Fruit fly (Drosophila melanogaster): ENCODE results near the gene AANATL7.

AANATL7 gene

dm6 chrX:2590607-2591006 is 9.8 kb downstream of the AANATL7 start:
- TF ChIP-seq bab1 (GFP tag; optimal IDR thresholded peaks at IDR 0.05): no peak
- TF ChIP-seq CG11617 (GFP tag; optimal IDR thresholded peaks at IDR 0.05): no peak
- TF ChIP-seq cnc (optimal IDR thresholded peaks at IDR 0.05): no peak
- no peak for TF ChIP-seq Clk (GFP tag; optimal IDR thresholded peaks at IDR 0.05)
- TF ChIP-seq cic (GFP tag; optimal IDR thresholded peaks at IDR 0.05): no peak
- no peak for TF ChIP-seq CG5204 (GFP tag; optimal IDR thresholded peaks at IDR 0.05)
- TF ChIP-seq toe (GFP tag; optimal IDR thresholded peaks at IDR 0.05): no peak
- TF ChIP-seq CG1620 (GFP tag; optimal IDR thresholded peaks at IDR 0.05): no peak
- TF ChIP-seq CG33017 (tag; optimal IDR thresholded peaks at IDR 0.05): no peak
- no peak for TF ChIP-seq CG12768 (GFP tag; optimal IDR thresholded peaks at IDR 0.05)
- no peak for TF ChIP-seq Mnt (GFP tag; optimal IDR thresholded peaks at IDR 0.05)

DNA sequence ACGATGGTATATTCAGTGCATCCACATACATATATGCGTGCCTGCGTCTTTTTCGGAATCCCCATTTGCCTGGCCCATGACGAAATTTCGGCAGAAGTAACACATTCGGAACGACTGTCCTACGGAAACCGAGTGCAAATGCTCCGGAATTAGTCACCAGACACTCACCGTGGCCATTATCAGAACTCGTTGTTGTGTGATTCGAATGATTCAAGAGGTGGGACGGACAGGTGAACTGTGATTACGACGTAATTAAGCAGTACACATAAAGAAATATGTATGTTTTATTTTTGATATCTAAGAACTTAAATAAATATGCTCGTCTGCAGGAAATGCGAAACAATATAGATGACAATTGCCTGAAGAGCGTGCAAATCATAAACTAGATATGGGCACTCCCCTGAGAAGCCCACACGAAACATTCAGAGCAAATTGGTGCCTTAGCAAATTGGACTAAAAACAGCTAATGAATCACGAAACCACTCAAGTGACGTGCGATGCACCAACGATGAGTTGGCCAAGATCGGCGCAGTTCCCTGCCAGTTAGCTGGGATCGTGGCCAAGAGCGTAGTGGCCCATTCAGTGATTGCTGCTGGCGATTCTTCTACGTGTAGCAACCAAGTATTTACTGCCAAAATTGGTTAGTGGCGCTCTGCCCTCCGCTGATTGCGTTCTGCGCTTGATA is 10.7 kb downstream of the AANATL7 start:
- TF ChIP-seq CG11617 (GFP tag; optimal IDR thresholded peaks at IDR 0.05) (peak; percentile 69), kay (GFP tag; ENCODE audit: borderline replicate concordance) (peak; percentile 88), ovo (GFP tag; optimal IDR thresholded peaks at IDR 0.05) (no peak), Hr96 (GFP tag; optimal IDR thresholded peaks at IDR 0.05) (peak; percentile 61), CG12768 (GFP tag; optimal IDR thresholded peaks at IDR 0.05) (no peak), cnc (optimal IDR thresholded peaks at IDR 0.05) (no peak), cic (GFP tag; optimal IDR thresholded peaks at IDR 0.05) (peak; percentile 52), pad (GFP tag; optimal IDR thresholded peaks at IDR 0.05) (peak; percentile 37), Mnt (GFP tag; optimal IDR thresholded peaks at IDR 0.05) (no peak), Clk (GFP tag; optimal IDR thresholded peaks at IDR 0.05) (no peak), toe (GFP tag; optimal IDR thresholded peaks at IDR 0.05) (peak; percentile 16), CG7101 (tag; optimal IDR thresholded peaks at IDR 0.05) (peak; percentile 42), CG14711 (tag; optimal IDR thresholded peaks at IDR 0.05) (no peak), CG1620 (GFP tag; optimal IDR thresholded peaks at IDR 0.05) (no peak), CG7045 (GFP tag; optimal IDR thresholded peaks at IDR 0.05) (no peak), CG33017 (tag; optimal IDR thresholded peaks at IDR 0.05) (no peak), tj (GFP tag; optimal IDR thresholded peaks at IDR 0.05) (peak; percentile 9), Crg-1 (GFP tag; optimal IDR thresholded peaks at IDR 0.05) (no peak), bab1 (GFP tag; optimal IDR thresholded peaks at IDR 0.05) (no peak), CG5204 (GFP tag; optimal IDR thresholded peaks at IDR 0.05) (peak; percentile 45)

DNA sequence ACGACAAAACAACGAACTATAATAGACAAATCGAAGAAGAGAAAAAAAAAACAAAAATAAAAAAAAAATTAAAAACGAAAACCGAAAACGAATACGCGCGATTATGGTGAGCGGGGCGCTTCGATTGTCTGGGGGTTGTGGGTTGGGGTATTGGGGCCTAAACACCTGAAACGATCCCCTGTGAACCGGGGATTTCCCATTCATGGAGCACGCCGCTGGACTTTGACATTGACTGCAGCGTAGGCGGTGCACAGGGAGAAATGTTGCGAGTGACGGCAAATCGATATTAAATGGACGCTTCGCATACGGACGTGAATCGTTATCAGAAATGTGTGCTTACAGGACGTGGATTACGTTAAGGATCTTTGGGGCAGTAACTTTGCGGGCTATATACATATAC is 11.5 kb downstream of the AANATL7 start:
- no peak for TF ChIP-seq cnc (optimal IDR thresholded peaks at IDR 0.05)
- no peak for TF ChIP-seq CG7101 (tag; optimal IDR thresholded peaks at IDR 0.05)
- no peak for TF ChIP-seq Hr96 (GFP tag; optimal IDR thresholded peaks at IDR 0.05)
- TF ChIP-seq ovo (GFP tag; optimal IDR thresholded peaks at IDR 0.05): no peak
- no peak for TF ChIP-seq Clk (GFP tag; optimal IDR thresholded peaks at IDR 0.05)
- TF ChIP-seq CG33017 (tag; optimal IDR thresholded peaks at IDR 0.05): no peak
- no peak for TF ChIP-seq cic (GFP tag; optimal IDR thresholded peaks at IDR 0.05)
- no peak for TF ChIP-seq Crg-1 (GFP tag; optimal IDR thresholded peaks at IDR 0.05)
- no peak for TF ChIP-seq CG14711 (tag; optimal IDR thresholded peaks at IDR 0.05)
- TF ChIP-seq tj (GFP tag; optimal IDR thresholded peaks at IDR 0.05): no peak
- no peak for TF ChIP-seq bab1 (GFP tag; optimal IDR thresholded peaks at IDR 0.05)
- TF ChIP-seq pad (GFP tag; optimal IDR thresholded peaks at IDR 0.05): no peak
- no peak for TF ChIP-seq CG5204 (GFP tag; optimal IDR thresholded peaks at IDR 0.05)
- no peak for TF ChIP-seq CG1620 (GFP tag; optimal IDR thresholded peaks at IDR 0.05)

DNA sequence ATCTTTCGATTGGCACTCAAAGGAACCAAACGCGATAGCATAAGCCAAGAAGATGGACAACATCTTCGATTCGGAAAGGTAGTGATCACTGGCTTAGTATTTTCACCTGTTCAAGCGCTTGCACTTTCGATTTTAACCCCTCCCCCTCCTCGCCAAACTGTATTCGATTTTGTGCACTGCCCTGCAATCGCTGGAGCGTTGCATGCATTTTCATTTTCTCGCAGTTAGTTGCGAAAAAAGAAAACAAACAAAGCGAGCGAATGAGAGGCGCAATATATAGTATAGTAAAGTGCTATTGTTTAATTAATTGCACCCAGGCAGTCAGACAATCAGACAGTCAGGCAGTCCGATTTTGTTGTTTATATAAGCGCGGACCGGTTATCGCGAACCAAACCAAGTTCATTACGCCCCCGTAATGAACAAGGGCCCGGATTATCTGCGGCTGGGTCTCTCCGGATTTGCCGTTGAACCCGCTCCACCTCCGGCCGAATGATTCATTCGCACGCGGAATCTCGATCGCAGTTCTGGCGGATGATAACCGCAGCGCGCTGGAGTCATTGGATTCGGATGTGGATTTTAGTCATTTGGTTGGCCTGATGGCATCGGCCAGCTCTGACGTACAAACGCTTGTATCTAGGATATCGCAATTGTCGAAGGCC is 12.5 kb downstream of the AANATL7 start:
- TF ChIP-seq kay (GFP tag; ENCODE audit: borderline replicate concordance): peak; percentile 86
- TF ChIP-seq Clk (GFP tag; optimal IDR thresholded peaks at IDR 0.05): no peak

- TF ChIP-seq toe (GFP tag; optimal IDR thresholded peaks at IDR 0.05) (no peak), CG7045 (GFP tag; optimal IDR thresholded peaks at IDR 0.05) (peak; percentile 84), CG12768 (GFP tag; optimal IDR thresholded peaks at IDR 0.05) (peak; percentile 89), ovo (GFP tag; optimal IDR thresholded peaks at IDR 0.05) (no peak), CG33017 (tag; optimal IDR thresholded peaks at IDR 0.05) (peak; percentile 91), Crg-1 (GFP tag; optimal IDR thresholded peaks at IDR 0.05) (peak; percentile 89), Clk (GFP tag; optimal IDR thresholded peaks at IDR 0.05) (peak; percentile 74), CG7101 (tag; optimal IDR thresholded peaks at IDR 0.05) (peak; percentile 93), CG1620 (GFP tag; optimal IDR thresholded peaks at IDR 0.05) (peak; percentile 57), Hr96 (GFP tag; optimal IDR thresholded peaks at IDR 0.05) (peak; percentile 92), CG5204 (GFP tag; optimal IDR thresholded peaks at IDR 0.05) (no peak), kay (GFP tag; ENCODE audit: borderline replicate concordance) (no peak), CG11617 (GFP tag; optimal IDR thresholded peaks at IDR 0.05) (peak; percentile 88), tj (GFP tag; optimal IDR thresholded peaks at IDR 0.05) (peak; percentile 57), pad (GFP tag; optimal IDR thresholded peaks at IDR 0.05) (peak; percentile 81), CG14711 (tag; optimal IDR thresholded peaks at IDR 0.05) (peak; percentile 90), bab1 (GFP tag; optimal IDR thresholded peaks at IDR 0.05) (peak; percentile 66), cic (GFP tag; optimal IDR thresholded peaks at IDR 0.05) (peak; percentile 43), Mnt (GFP tag; optimal IDR thresholded peaks at IDR 0.05) (peak; percentile 70), cnc (optimal IDR thresholded peaks at IDR 0.05) (no peak)
Measured at dm6 chrX:2593753-2594096, 13.0 kb downstream of the AANATL7 start.

Data from whole organism, adult.